Worm (Caenorhabditis elegans) whole organism, L4 larva: ENCODE data around the gene pqbp-1.1.

ENCODE experiments used
- D1046.2 ChIP-seq: fragments of 200-800 bp; sonication (Bioruptor generic); IDR thresholded peaks from 2 replicates; pipeline ENCODE4 v1.3.6; 2022; ENCODE audit warnings: missing genetic modification characterization, missing compliant biosample characterization
- T20F7.1 ChIP-seq: fragments of 200-800 bp; sonication (Bioruptor generic); optimal IDR thresholded peaks from 2 replicates; lab custom pipeline; 2018; ENCODE audit warnings: mild to moderate bottlenecking, missing genetic modification characterization, missing compliant biosample characterization
- ZK546.5 ChIP-seq, 2 experiments: sonication (generic microtip); optimal IDR thresholded peaks; 2 replicates each; lab custom pipeline; 2017; ENCODE audit warnings: missing biosample characterization in 2 of 2, missing genetic modification characterization in 2 of 2
- aha-1 ChIP-seq: fragments of 150-350 bp; peaks from one replicate; lab custom pipeline; 2014; ENCODE audit warnings: missing biosample characterization, missing genetic modification characterization
- arid-1 ChIP-seq: fragments of 200-800 bp; sonication (Bioruptor generic); conservative IDR thresholded peaks from 2 replicates; pipeline ENCODE4 v1.3.6; 2022; ENCODE audit warnings: missing genetic modification reagents, missing genetic modification characterization, missing compliant biosample characterization
- attf-4 ChIP-seq: sonication (generic microtip); optimal IDR thresholded peaks from 3 replicates; lab custom pipeline; 2017; ENCODE audit warnings: missing biosample characterization, missing genetic modification characterization
- ceh-20 ChIP-seq: fragments of 200-800 bp; sonication (Bioruptor generic); IDR thresholded peaks from 2 replicates; pipeline ENCODE4 v1.3.6; 2022; ENCODE audit warnings: missing genetic modification reagents, missing genetic modification characterization, missing compliant biosample characterization
- ceh-28 ChIP-seq: fragments of 150-350 bp; optimal IDR thresholded peaks from 2 replicates; lab custom pipeline; 2014; ENCODE audit warnings: missing biosample characterization, missing genetic modification reagents, missing genetic modification characterization
- ceh-44 ChIP-seq: fragments of 200-800 bp; sonication (Bioruptor generic); IDR thresholded peaks from 2 replicates; pipeline ENCODE4 v1.3.6; 2022; ENCODE audit warnings: missing genetic modification reagents, missing genetic modification characterization, missing compliant biosample characterization
- ces-1 ChIP-seq: fragments of 150-350 bp; sonication (generic microtip); optimal IDR thresholded peaks from 4 replicates; lab custom pipeline; 2014; ENCODE audit warnings: missing biosample characterization, missing genetic modification reagents, missing genetic modification characterization
- cey-2 ChIP-seq: sonication (generic microtip); optimal IDR thresholded peaks from 3 replicates; lab custom pipeline; 2017; ENCODE audit warnings: missing genetic modification characterization, mild to moderate bottlenecking, missing compliant biosample characterization, antibody characterized with exemption, borderline replicate concordance; ENCODE audit not compliant: insufficient read depth
- dmd-6 ChIP-seq: fragments of 200-800 bp; sonication (Bioruptor generic); IDR thresholded peaks from 2 replicates; pipeline ENCODE4 v1.3.6; 2022; ENCODE audit warnings: missing genetic modification reagents, missing genetic modification characterization, missing compliant biosample characterization
- dpl-1 ChIP-seq: fragments of 150-350 bp; optimal IDR thresholded peaks from 2 replicates; lab custom pipeline; 2014; ENCODE audit warnings: missing biosample characterization, missing genetic modification reagents, missing genetic modification characterization
- duxl-1 ChIP-seq: sonication (generic microtip); optimal IDR thresholded peaks from 2 replicates; lab custom pipeline; 2016; ENCODE audit warnings: mild to moderate bottlenecking, missing genetic modification characterization, moderate library complexity, missing compliant biosample characterization; ENCODE audit not compliant: poor library complexity
- egl-43 ChIP-seq: fragments of 200-800 bp; sonication (Bioruptor generic); IDR thresholded peaks from 2 replicates; pipeline ENCODE4 v1.3.6; 2022; ENCODE audit warnings: missing genetic modification reagents, missing genetic modification characterization, missing compliant biosample characterization
- fkh-10 ChIP-seq: fragments of 150-350 bp; optimal IDR thresholded peaks from 2 replicates; lab custom pipeline; 2014; ENCODE audit warnings: missing biosample characterization, missing genetic modification reagents, missing genetic modification characterization
- hlh-30 ChIP-seq: sonication (generic microtip); optimal IDR thresholded peaks from 2 replicates; lab custom pipeline; 2017; ENCODE audit warnings: antibody characterized with exemption, mild to moderate bottlenecking, missing genetic modification characterization, missing compliant biosample characterization; ENCODE audit not compliant: insufficient read depth
- lin-1 ChIP-seq: fragments of 200-800 bp; sonication (Bioruptor generic); IDR thresholded peaks from 2 replicates; pipeline ENCODE4 v1.3.6; 2022; ENCODE audit warnings: missing genetic modification reagents, missing genetic modification characterization, missing compliant biosample characterization
- lin-13 ChIP-seq: fragments of 150-350 bp; optimal IDR thresholded peaks from 2 replicates; lab custom pipeline; 2014; ENCODE audit warnings: missing biosample characterization, missing genetic modification reagents, missing genetic modification characterization
- lin-15B ChIP-seq: fragments of 150-350 bp; sonication (generic microtip); optimal IDR thresholded peaks from 3 replicates; lab custom pipeline; 2014; ENCODE audit warnings: missing biosample characterization, missing genetic modification characterization
- lin-38 ChIP-seq: fragments of 200-800 bp; sonication (Bioruptor generic); IDR thresholded peaks from 2 replicates; pipeline ENCODE4 v1.3.6; 2022; ENCODE audit warnings: missing genetic modification reagents, missing genetic modification characterization, missing compliant biosample characterization
- madf-9 ChIP-seq: fragments of 200-800 bp; sonication (Bioruptor generic); conservative IDR thresholded peaks from 2 replicates; pipeline ENCODE4 v1.3.6; 2022; ENCODE audit warnings: missing genetic modification reagents, missing genetic modification characterization, missing compliant biosample characterization
- mdl-1 ChIP-seq, 2 experiments: fragments of 150-350 bp in 1 of 2; sonication (generic microtip) in 1 of 2; optimal IDR thresholded peaks; 2 replicates each; lab custom pipeline; 2014 to 2017; ENCODE audit warnings: missing biosample characterization in 2 of 2, missing genetic modification characterization in 2 of 2
- mdt-29 ChIP-seq: fragments of 200-800 bp; sonication (Bioruptor generic); IDR thresholded peaks from 2 replicates; pipeline ENCODE4 v1.3.6; 2022; ENCODE audit warnings: missing genetic modification reagents, missing genetic modification characterization, missing compliant biosample characterization
- mep-1 ChIP-seq: fragments of 150-350 bp; sonication (generic microtip); optimal IDR thresholded peaks from 3 replicates; lab custom pipeline; 2014; ENCODE audit warnings: missing biosample characterization, missing genetic modification characterization
- mes-2 ChIP-seq: sonication (generic microtip); optimal IDR thresholded peaks from 2 replicates; lab custom pipeline; 2016; ENCODE audit warnings: missing genotype, mild to moderate bottlenecking, missing genetic modification characterization, missing compliant biosample characterization; ENCODE audit not compliant: poor library complexity, severe bottlenecking
- mxl-2 ChIP-seq: fragments of 200-800 bp; sonication (Bioruptor generic); conservative IDR thresholded peaks from 2 replicates; pipeline ENCODE4 v1.3.6; 2022; ENCODE audit warnings: missing genetic modification reagents, missing genetic modification characterization, missing compliant biosample characterization
- mxl-3 ChIP-seq: fragments of 200-800 bp; sonication (Bioruptor generic); optimal IDR thresholded peaks from 2 replicates; lab custom pipeline; 2018; ENCODE audit warnings: mild to moderate bottlenecking, missing genetic modification characterization, missing compliant biosample characterization
- nhr-102 ChIP-seq: sonication (generic microtip); optimal IDR thresholded peaks from 2 replicates; lab custom pipeline; 2016; ENCODE audit warnings: mild to moderate bottlenecking, missing genetic modification characterization, moderate library complexity, missing compliant biosample characterization
- nhr-11 ChIP-seq: fragments of 150-350 bp; optimal IDR thresholded peaks from 2 replicates; lab custom pipeline; 2014; ENCODE audit warnings: missing biosample characterization, missing genetic modification characterization
- nhr-111 ChIP-seq: fragments of 200-800 bp; sonication (Bioruptor generic); optimal IDR thresholded peaks from 2 replicates; lab custom pipeline; 2018; ENCODE audit warnings: mild to moderate bottlenecking, missing genetic modification characterization, missing compliant biosample characterization
- nhr-237 ChIP-seq: sonication (generic microtip); optimal IDR thresholded peaks from 2 replicates; lab custom pipeline; 2017; ENCODE audit warnings: missing biosample characterization, missing genetic modification characterization
- nhr-25 ChIP-seq: sonication (generic microtip); optimal IDR thresholded peaks from 2 replicates; lab custom pipeline; 2017; ENCODE audit warnings: missing genetic modification characterization, mild to moderate bottlenecking, missing compliant biosample characterization, antibody characterized with exemption, moderate library complexity, borderline replicate concordance; ENCODE audit not compliant: insufficient read depth
- nhr-28 ChIP-seq: fragments of 150-350 bp; optimal IDR thresholded peaks from 2 replicates; lab custom pipeline; 2014; ENCODE audit warnings: missing biosample characterization, missing genetic modification characterization
- nhr-42 ChIP-seq: fragments of 200-800 bp; sonication (Bioruptor generic); IDR thresholded peaks from 2 replicates; pipeline ENCODE4 v1.3.6; 2022; ENCODE audit warnings: missing genetic modification characterization, missing compliant biosample characterization
- nhr-6 ChIP-seq: fragments of 150-350 bp; optimal IDR thresholded peaks from 2 replicates; lab custom pipeline; 2014; ENCODE audit warnings: missing biosample characterization, missing genetic modification characterization
- pha-4 ChIP-seq, 2 experiments: fragments of 150-350 bp in 1 of 2; fragments of 200-800 bp in 1 of 2; sonication (Bioruptor generic) in 1 of 2; IDR thresholded peaks in 1 of 2; optimal IDR thresholded peaks in 1 of 2; 2 replicates each; pipeline versions ENCODE4 v1.3.6 to Lab custom; 2014 to 2022; ENCODE audit warnings: missing genetic modification characterization in 2 of 2, missing genetic modification reagents in 2 of 2, missing biosample characterization in 1 of 2, missing compliant biosample characterization in 1 of 2
- rbr-2 ChIP-seq: sonication (generic microtip); optimal IDR thresholded peaks from 2 replicates; lab custom pipeline; 2016; ENCODE audit warnings: missing genotype, missing genetic modification characterization, missing compliant biosample characterization
- saeg-2 ChIP-seq: fragments of 200-800 bp; sonication (Bioruptor generic); IDR thresholded peaks from 2 replicates; pipeline ENCODE4 v1.3.6; 2022; ENCODE audit warnings: missing genetic modification reagents, missing genetic modification characterization, missing compliant biosample characterization
- tag-97 ChIP-seq: fragments of 200-800 bp; sonication (Bioruptor generic); IDR thresholded peaks from 2 replicates; pipeline ENCODE4 v1.3.6; 2022; ENCODE audit warnings: missing genetic modification characterization, missing compliant biosample characterization
- tra-1 ChIP-seq: fragments of 200-800 bp; sonication (Bioruptor generic); IDR thresholded peaks from 2 replicates; pipeline ENCODE4 v1.3.6; 2022; ENCODE audit warnings: missing genetic modification reagents, missing genetic modification characterization, missing compliant biosample characterization
- unc-130 ChIP-seq: sonication (generic microtip); optimal IDR thresholded peaks from 2 replicates; lab custom pipeline; 2016; ENCODE audit warnings: missing genetic modification reagents, missing genetic modification characterization, missing compliant biosample characterization
- unc-39 ChIP-seq: sonication (generic microtip); optimal IDR thresholded peaks from 2 replicates; lab custom pipeline; 2017; ENCODE audit warnings: missing biosample characterization, missing genetic modification characterization
- unc-62 ChIP-seq, 3 experiments: fragments of 150-350 bp in 1 of 3; sonication (generic microtip); optimal IDR thresholded peaks in 2 of 3; peaks in 1 of 3; 1 replicate in 1 of 3; 2 replicates in 2 of 3; lab custom pipeline; 2014 to 2017; ENCODE audit warnings: missing biosample characterization in 3 of 3, missing genetic modification characterization in 3 of 3, missing genetic modification reagents in 3 of 3, missing genotype in 1 of 3
- zfp-3 ChIP-seq: fragments of 200-800 bp; sonication (Bioruptor generic); conservative IDR thresholded peaks from 2 replicates; pipeline ENCODE4 v1.3.6; 2022; ENCODE audit warnings: missing genetic modification reagents, missing genetic modification characterization, missing compliant biosample characterization

Gene pqbp-1.1

DNA sequence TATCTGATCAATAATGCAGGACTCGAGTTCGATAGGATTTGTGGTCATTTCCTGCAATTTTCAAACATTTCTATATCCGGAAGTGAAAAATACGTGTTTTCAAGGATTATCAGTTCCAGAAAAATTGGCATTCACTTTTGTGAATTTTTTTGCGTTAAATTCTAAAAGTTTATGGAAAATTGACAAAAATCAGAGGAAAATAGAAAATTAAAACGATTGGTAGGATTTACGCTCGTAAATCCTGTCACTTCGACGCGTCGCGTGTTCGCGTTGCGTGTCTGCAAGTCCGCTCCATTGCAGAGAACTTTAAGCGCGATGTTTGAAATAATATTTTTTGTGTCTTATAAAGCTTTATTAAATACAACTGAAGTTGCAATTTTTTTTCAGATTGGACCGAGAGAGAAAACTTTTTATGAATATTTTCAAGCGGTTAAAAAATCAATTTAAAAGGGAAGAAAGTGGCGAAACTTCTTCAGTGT, 6.1 kb downstream of the pqbp-1.1 start, which contains the start of gene rcat-1 (continued):
- TF ChIP-seq mdt-29 (GFP tag; lab: Robert Waterston, UW): no peak
- no peak for TF ChIP-seq unc-130 (GFP tag; lab: Kevin White, UChicago)
- peak; percentile 74 for TF ChIP-seq mep-1
- TF ChIP-seq tag-97: no peak
- TF ChIP-seq madf-9 (GFP tag; lab: Robert Waterston, UW): no peak
- TF ChIP-seq egl-43 (GFP tag; lab: Robert Waterston, UW): no peak
- TF ChIP-seq ceh-44 (GFP tag; lab: Robert Waterston, UW): no peak
- TF ChIP-seq arid-1: no peak
- no peak for TF ChIP-seq duxl-1 (tag; lab: Kevin White, UChicago)
- TF ChIP-seq nhr-42: no peak
- no peak for TF ChIP-seq pha-4 (GFP tag; IDR thresholded peaks at IDR 0.05; lab: Robert Waterston, UW)
- no peak for TF ChIP-seq pha-4 (tag; optimal IDR thresholded peaks at IDR 0.05; lab: Kevin White, UChicago)
- TF ChIP-seq dmd-6 (GFP tag; lab: Robert Waterston, UW): no peak
- TF ChIP-seq cey-2 (tag; lab: Kevin White, UChicago): no peak
- no peak for TF ChIP-seq nhr-111
- peak; percentile 73 for TF ChIP-seq nhr-11 (tag; lab: Kevin White, UChicago)
- peak; percentile 95 for TF ChIP-seq lin-38 (GFP tag; lab: Robert Waterston, UW)
- peak; percentile 92 for TF ChIP-seq mes-2
- no peak for TF ChIP-seq D1046.2 (GFP tag; lab: Robert Waterston, UW)
- peak in 1 of 2 experiments; percentile 49 for TF ChIP-seq unc-62 (GFP tag; optimal IDR thresholded peaks at IDR 0.05 in 1 of 2; lab: Kevin White, UChicago)
- TF ChIP-seq unc-62 (tag; optimal IDR thresholded peaks at IDR 0.05; lab: Kevin White, UChicago): no peak
- no peak for TF ChIP-seq zfp-3 (GFP tag; lab: Robert Waterston, UW)
- peak; percentile 89 for TF ChIP-seq nhr-6
- TF ChIP-seq attf-4 (tag; lab: Kevin White, UChicago): no peak
- TF ChIP-seq mxl-3 (GFP tag; lab: Kevin White, UChicago): no peak
- peak; percentile 61 for TF ChIP-seq lin-15B (tag; lab: Kevin White, UChicago)
- TF ChIP-seq fkh-10 (GFP tag; lab: Kevin White, UChicago): no peak
- no peak for TF ChIP-seq T20F7.1 (GFP tag; lab: Kevin White, UChicago)
- TF ChIP-seq nhr-237: no peak

DNA sequence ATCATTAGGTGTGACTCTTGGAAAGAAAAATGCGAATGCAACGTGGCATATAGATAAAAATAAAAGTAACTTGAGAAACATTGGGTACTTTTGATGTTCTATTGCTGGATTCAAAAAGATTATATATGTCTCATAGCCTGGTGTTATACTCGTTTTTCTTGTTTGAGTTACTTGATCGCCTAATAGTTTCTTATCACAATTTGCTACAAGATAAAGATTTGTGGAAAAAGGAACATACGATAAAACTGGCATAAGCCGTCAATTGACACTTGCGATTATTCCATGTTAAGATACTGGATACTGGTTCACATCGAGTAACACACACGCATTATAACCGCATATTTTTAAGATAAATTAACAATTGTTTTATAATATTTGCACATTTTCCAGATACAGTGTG, 9.0 kb downstream of the pqbp-1.1 start, which contains the start of gene grl-19:
grl-19 (minus strand) TSS at position 101 of the 400 bp plus-strand sequence.
- TF ChIP-seq ceh-28 (tag; lab: Kevin White, UChicago): no peak
- no peak for TF ChIP-seq saeg-2 (GFP tag; lab: Robert Waterston, UW)
- TF ChIP-seq aha-1 (tag; lab: Kevin White, UChicago): peak; percentile 64

DNA sequence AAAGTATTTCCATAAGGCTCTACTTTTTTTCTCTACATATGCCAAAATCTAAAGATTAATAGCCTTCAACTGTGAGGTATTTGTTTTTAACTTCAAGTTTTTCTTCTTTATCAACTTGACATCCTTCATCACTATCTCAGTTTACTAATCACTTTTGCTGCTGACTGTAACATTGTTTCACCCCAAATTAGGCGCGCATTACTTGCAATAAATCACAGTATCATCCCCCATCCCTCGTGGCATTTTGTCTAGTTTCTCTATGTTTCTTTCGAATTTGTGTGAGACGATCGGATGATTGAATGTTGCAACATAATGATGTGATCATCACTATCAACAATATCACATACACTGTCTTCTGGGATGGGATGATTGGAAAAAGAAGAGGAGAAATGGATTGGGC, 14.0 kb downstream of the pqbp-1.1 start:
- TF ChIP-seq ceh-20 (GFP tag; lab: Robert Waterston, UW) (peak; percentile 51; the same call in 1 of the 2 replicates), ceh-28 (tag; lab: Kevin White, UChicago) (no peak), rbr-2 (tag; lab: Kevin White, UChicago) (no peak), unc-62 (GFP tag; optimal IDR thresholded peaks at IDR 0.05 in 1 of 2; lab: Kevin White, UChicago) (peak in 1 of 2 experiments; percentile 88), unc-62 (tag; optimal IDR thresholded peaks at IDR 0.05; lab: Kevin White, UChicago) (no peak), unc-39 (tag; lab: Kevin White, UChicago) (no peak), tag-97 (no peak), nhr-102 (no peak), cey-2 (tag; lab: Kevin White, UChicago) (peak; percentile 51), lin-1 (GFP tag; lab: Robert Waterston, UW) (no peak), mxl-2 (no peak), tra-1 (GFP tag; lab: Robert Waterston, UW) (0 out of 2 replicates have a peak, but pooled peaks have one; percentile 47), dpl-1 (GFP tag; lab: Kevin White, UChicago) (no peak), ces-1 (GFP tag; lab: Kevin White, UChicago) (no peak), mxl-3 (GFP tag; lab: Kevin White, UChicago) (peak; percentile 73), nhr-28 (peak; percentile 78), mdl-1 (tag; optimal IDR thresholded peaks at IDR 0.05; lab: Kevin White, UChicago) (peak; percentile 69 to 95), nhr-25 (tag; lab: Kevin White, UChicago) (no peak), ZK546.5 (tag; optimal IDR thresholded peaks at IDR 0.05; lab: Kevin White, UChicago) (no peak), lin-13 (peak; percentile 2), dmd-6 (GFP tag; lab: Robert Waterston, UW) (peak; percentile 13; the same call in 1 of the 2 replicates), madf-9 (GFP tag; lab: Robert Waterston, UW) (no peak), hlh-30 (peak; percentile 85)
